Worm (Caenorhabditis elegans) whole organism, L2 larva: ENCODE measurements around the gene Y26E6A.2.

Experiments
- C34F6.9 ChIP-seq: fragments of 150-350 bp; optimal IDR thresholded peaks from 2 replicates; lab custom pipeline; 2014; ENCODE audit warnings: missing biosample characterization, missing genetic modification characterization
- F13H6.1 ChIP-seq: sonication (generic microtip); optimal IDR thresholded peaks from 2 replicates; lab custom pipeline; 2016; ENCODE audit warnings: missing genetic modification characterization, missing compliant biosample characterization
- aly-2 ChIP-seq: fragments of 150-350 bp; optimal IDR thresholded peaks from 2 replicates; lab custom pipeline; 2014; ENCODE audit warnings: missing biosample characterization, missing genetic modification characterization
- blmp-1 ChIP-seq: sonication (generic microtip); optimal IDR thresholded peaks from 2 replicates; lab custom pipeline; 2017; ENCODE audit warnings: missing genetic modification characterization, mild to moderate bottlenecking, missing compliant biosample characterization, antibody characterized with exemption, moderate library complexity; ENCODE audit not compliant: insufficient read depth
- fos-1 ChIP-seq: fragments of 150-350 bp; optimal IDR thresholded peaks from 2 replicates; lab custom pipeline; 2014; ENCODE audit warnings: missing biosample characterization, missing genetic modification characterization
- mab-5 ChIP-seq: fragments of 150-350 bp; optimal IDR thresholded peaks from 2 replicates; lab custom pipeline; 2014; ENCODE audit warnings: missing biosample characterization, missing genetic modification characterization
- mdl-1 ChIP-seq, 2 experiments: fragments of 150-350 bp in 1 of 2; sonication (generic microtip) in 1 of 2; optimal IDR thresholded peaks; 2 replicates each; lab custom pipeline; 2017; ENCODE audit warnings: missing biosample characterization in 2 of 2, missing genetic modification characterization in 2 of 2
- nhr-129 ChIP-seq: fragments of 150-350 bp; optimal IDR thresholded peaks from 2 replicates; lab custom pipeline; 2014; ENCODE audit warnings: missing biosample characterization, missing genetic modification characterization
- nhr-237 ChIP-seq: fragments of 150-350 bp; optimal IDR thresholded peaks from 2 replicates; lab custom pipeline; 2014; ENCODE audit warnings: missing biosample characterization, missing genetic modification characterization
- nhr-25 ChIP-seq: fragments of 150-350 bp; sonication (generic microtip); optimal IDR thresholded peaks from 3 replicates; lab custom pipeline; 2014; ENCODE audit warnings: missing biosample characterization, missing genetic modification characterization
- nhr-6 ChIP-seq: fragments of 150-350 bp; optimal IDR thresholded peaks from 2 replicates; lab custom pipeline; 2014; ENCODE audit warnings: missing biosample characterization, missing genetic modification characterization
- sem-4 ChIP-seq: fragments of 150-350 bp; optimal IDR thresholded peaks from 2 replicates; lab custom pipeline; 2014; ENCODE audit warnings: missing biosample characterization, missing genetic modification reagents, missing genetic modification characterization
- sma-9 ChIP-seq, 2 experiments: fragments of 150-350 bp in 1 of 2; sonication (generic microtip) in 1 of 2; optimal IDR thresholded peaks; 2 replicates each; lab custom pipeline; 2014 to 2016; ENCODE audit warnings: missing genetic modification characterization in 2 of 2, mild to moderate bottlenecking in 1 of 2, missing biosample characterization in 1 of 2, missing compliant biosample characterization in 1 of 2, missing genetic modification reagents in 1 of 2, moderate library complexity in 1 of 2
- snpc-4 ChIP-seq: fragments of 150-350 bp; optimal IDR thresholded peaks from 2 replicates; lab custom pipeline; 2014; ENCODE audit warnings: missing biosample characterization, missing genetic modification characterization

Y26E6A.2 gene

DNA sequence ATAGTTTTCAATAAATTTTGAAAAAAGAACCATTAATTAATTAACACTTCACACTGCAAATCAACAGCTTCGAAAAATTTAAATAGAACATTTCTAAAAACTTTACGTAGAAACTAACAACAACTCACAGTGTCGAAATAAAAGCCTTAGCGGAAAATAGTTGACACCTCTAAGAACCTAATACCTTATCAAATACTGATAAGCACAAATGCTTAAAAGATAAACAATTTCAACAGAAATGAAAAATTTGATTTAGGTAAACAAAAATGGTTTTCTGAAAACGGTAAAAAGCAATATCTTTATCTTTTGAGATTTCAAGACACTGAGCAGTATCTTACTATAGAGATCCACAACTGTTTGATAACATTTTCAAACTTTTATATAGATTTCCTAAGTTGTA is 37.3 kb downstream of the Y26E6A.2 start:
- TF ChIP-seq fos-1 (tag; lab: Kevin White, UChicago) (peak; percentile 6), nhr-237 (tag; lab: Kevin White, UChicago) (no peak)

DNA sequence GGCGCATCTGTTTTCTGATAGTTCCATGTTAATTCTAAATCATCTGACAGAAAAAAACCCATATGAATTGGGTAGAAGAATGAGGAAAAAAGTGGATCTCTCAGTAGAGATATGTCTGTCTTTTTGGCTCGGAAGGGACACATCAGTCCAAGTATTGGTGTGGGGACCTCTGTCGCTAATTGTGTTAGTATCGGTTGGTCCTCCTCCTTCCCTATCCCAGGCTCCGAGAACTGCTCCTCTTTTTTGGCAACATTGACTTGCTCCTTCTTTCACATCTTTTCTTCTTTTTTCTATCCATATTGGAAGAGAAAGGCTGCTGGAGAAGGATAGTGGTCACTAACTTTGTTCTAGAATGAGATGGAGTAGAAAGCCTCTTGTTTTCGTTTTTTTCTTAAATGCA is 38.3 kb downstream of the Y26E6A.2 start:
- no peak for TF ChIP-seq snpc-4 (tag; lab: Kevin White, UChicago)
- TF ChIP-seq mdl-1 (tag; optimal IDR thresholded peaks at IDR 0.05; lab: Kevin White, UChicago) = no peak
- TF ChIP-seq, all 48 proteins: peak for 0

DNA sequence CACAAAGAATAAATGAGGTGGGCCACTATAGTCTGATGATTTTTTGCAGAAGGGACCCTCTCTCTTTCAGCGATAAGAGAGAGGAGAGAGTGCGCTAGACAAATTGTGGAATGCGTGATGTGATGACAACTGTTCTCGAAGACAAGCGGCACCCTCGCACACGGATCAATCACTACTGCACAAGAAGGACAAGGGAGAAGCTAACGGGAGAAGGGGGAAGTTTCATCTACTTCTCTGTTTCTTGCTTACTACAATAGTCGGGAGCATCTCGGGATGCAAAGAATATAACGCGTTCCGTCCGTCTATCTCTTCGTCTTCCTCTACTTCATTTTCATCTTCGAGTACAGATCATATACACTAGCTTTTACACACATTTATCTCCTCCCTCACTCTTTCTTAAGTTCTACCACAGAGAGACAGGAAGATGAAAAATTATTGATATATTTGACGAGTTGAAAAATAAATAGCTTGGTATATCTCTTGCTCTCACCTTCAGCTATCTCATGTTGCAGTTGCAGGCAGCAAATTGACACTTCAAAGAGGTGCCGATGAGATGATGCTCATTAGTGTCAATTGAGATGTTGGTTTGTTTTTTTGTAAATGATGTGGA is 40.8 kb downstream of the Y26E6A.2 start:
- TF ChIP-seq mab-5 (tag; lab: Kevin White, UChicago) (peak; percentile 1), sem-4 (tag; lab: Kevin White, UChicago) (peak; percentile 9), nhr-129 (peak; percentile 40), nhr-25 (tag; lab: Kevin White, UChicago) (no peak), mdl-1 (tag; optimal IDR thresholded peaks at IDR 0.05; lab: Kevin White, UChicago) (no peak), F13H6.1 (tag; lab: Kevin White, UChicago) (peak; percentile 80), C34F6.9 (tag; lab: Kevin White, UChicago) (peak; percentile 6), sma-9 (GFP tag; optimal IDR thresholded peaks at IDR 0.05; lab: Kevin White, UChicago) (peak; percentile 63), sma-9 (tag; optimal IDR thresholded peaks at IDR 0.05; lab: Kevin White, UChicago) (no peak)

DNA sequence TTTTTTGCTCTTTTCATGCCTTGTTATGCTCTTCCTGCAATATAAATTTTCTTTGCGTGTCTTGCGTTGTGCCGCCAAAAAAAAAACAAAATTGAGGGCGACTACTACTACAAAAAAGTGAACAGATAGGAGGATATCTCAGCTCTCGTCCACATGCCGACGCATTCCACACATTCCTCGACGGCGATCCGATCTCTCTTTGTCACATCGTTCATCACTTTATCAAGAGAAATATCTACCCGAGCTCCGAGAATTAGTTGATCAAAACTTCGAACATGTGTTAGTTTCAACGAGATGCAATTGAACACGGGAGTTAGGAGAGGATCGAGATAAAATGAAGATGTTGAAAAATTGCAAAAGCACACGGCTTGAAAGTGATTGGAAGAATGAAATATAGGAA is 43.1 kb downstream of the Y26E6A.2 start:
- no peak for TF ChIP-seq nhr-6
- TF ChIP-seq sma-9 (GFP tag; optimal IDR thresholded peaks at IDR 0.05; lab: Kevin White, UChicago) = peak; percentile 51
- TF ChIP-seq sma-9 (tag; optimal IDR thresholded peaks at IDR 0.05; lab: Kevin White, UChicago) = no peak
- TF ChIP-seq, all 48 proteins: peak for 1

DNA sequence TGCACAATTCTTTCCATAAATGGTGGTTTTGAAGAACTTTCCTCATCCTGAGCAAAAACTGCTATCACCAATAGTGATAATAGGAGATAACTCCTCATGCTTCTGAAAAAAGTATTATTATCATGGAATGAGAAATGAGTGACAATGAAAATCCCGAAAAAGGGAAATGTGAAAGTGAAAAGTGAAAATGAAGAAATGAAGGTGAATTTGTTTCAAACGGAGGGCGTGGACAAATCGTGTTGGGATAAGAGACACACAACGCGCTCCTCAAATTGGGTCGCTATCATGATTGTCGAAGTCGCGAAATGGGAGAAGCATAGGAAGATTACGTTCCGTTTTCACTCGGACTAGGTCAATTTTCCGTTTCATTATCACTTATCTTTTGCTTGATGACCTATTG is 50.0 kb downstream of the Y26E6A.2 start, which contains the start of gene M03B6.3:
Gene M03B6.3, minus strand, starts transcription at position 102 of the 400 bp plus-strand sequence.
- TF ChIP-seq aly-2 (no peak), blmp-1 (peak; percentile 6)
